Worm (Caenorhabditis elegans): ENCODE measurements around the gene prp-9.
A peak's percentile ranks its signal among the peaks of the same experiment; 100 is the strongest.

DNA sequence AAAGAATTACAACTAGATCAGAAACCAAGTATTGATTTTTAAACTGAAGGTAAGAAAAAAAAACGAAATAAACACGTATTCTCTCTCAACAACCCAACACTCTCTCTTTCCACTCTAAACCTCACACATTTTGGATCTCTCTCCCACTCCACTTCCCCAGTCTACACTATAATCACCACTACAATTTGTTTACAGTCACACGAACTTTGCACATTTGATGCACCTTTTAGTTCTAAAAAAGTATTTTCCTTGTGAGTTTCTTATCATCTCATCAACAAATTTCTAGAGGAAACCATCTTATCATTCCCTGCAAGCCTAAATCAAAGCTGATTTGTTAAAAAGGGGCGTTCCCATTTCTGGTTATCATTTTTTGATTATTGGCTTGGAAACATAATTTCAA, 40.6 kb downstream of the prp-9 start:
- TF ChIP-seq ceh-24 (tag; optimal IDR thresholded peaks at IDR 0.05) (no peak), pqm-1 (tag; optimal IDR thresholded peaks at IDR 0.05) (no peak), sox-2 (GFP tag; IDR thresholded peaks at IDR 0.05) (no peak), lin-11 (tag; optimal IDR thresholded peaks at IDR 0.05) (no peak), fax-1 (tag; optimal IDR thresholded peaks at IDR 0.05) (no peak), dve-1 (tag; optimal IDR thresholded peaks at IDR 0.05) (peak; percentile 38)
